Worm (Caenorhabditis elegans): ENCODE measurements around the gene C07H6.9.

Gene C07H6.9

ce11 chrIII:7545189-7545588, 45.9 kb upstream of the C07H6.9 start:
- no peak for TF ChIP-seq skn-1 (tag; optimal IDR thresholded peaks at IDR 0.05)
- no peak for TF ChIP-seq efl-1 (optimal IDR thresholded peaks at IDR 0.05)
- no peak for TF ChIP-seq efl-1 (GFP tag; optimal IDR thresholded peaks at IDR 0.05 in 1 of 2)
- peak; percentile 3 for TF ChIP-seq snu-23 (GFP tag; optimal IDR thresholded peaks at IDR 0.05)
- TF ChIP-seq rnt-1 (tag; optimal IDR thresholded peaks at IDR 0.05) = peak; percentile 47
- peak; percentile 6 for TF ChIP-seq nhr-71 (tag; optimal IDR thresholded peaks at IDR 0.05)
- no peak for TF ChIP-seq dsc-1 (tag; optimal IDR thresholded peaks at IDR 0.05)
- TF ChIP-seq lsy-2 (tag; optimal IDR thresholded peaks at IDR 0.05) = peak in 1 of 2 experiments; percentile 15
- peak; percentile 32 for TF ChIP-seq lin-14 (GFP tag; optimal IDR thresholded peaks at IDR 0.05)
- no peak for TF ChIP-seq mef-2 (tag; optimal IDR thresholded peaks at IDR 0.05)
- no peak for TF ChIP-seq nhr-84 (tag; optimal IDR thresholded peaks at IDR 0.05)

- TF ChIP-seq rnt-1 (tag; optimal IDR thresholded peaks at IDR 0.05) = peak; percentile 50
- TF ChIP-seq pag-3 (tag; optimal IDR thresholded peaks at IDR 0.05; ENCODE audit: borderline replicate concordance, insufficient read depth) = peak; percentile 83
- peak; percentile 35 for TF ChIP-seq mep-1 (tag; optimal IDR thresholded peaks at IDR 0.05)
- no peak for TF ChIP-seq elt-2 (tag; optimal IDR thresholded peaks at IDR 0.05)
- TF ChIP-seq lin-35 (GFP tag; optimal IDR thresholded peaks at IDR 0.05) = no peak
- peak; percentile 14 for TF ChIP-seq nhr-20 (tag; optimal IDR thresholded peaks at IDR 0.05)
- peak; percentile 25 for TF ChIP-seq unc-130 (tag; optimal IDR thresholded peaks at IDR 0.05)
- peak; percentile 27 for TF ChIP-seq C16A3.4 (tag; optimal IDR thresholded peaks at IDR 0.05)
- TF ChIP-seq sup-37 (GFP tag; optimal IDR thresholded peaks at IDR 0.05) = no peak
- no peak for TF ChIP-seq mef-2 (tag; optimal IDR thresholded peaks at IDR 0.05)
- TF ChIP-seq nhr-237 (tag; optimal IDR thresholded peaks at IDR 0.05) = no peak
- TF ChIP-seq ceh-82 (tag; optimal IDR thresholded peaks at IDR 0.05) = no peak
- no peak for TF ChIP-seq egl-13 (tag; optimal IDR thresholded peaks at IDR 0.05)
- TF ChIP-seq elt-3 (tag; optimal IDR thresholded peaks at IDR 0.05) = no peak
- no peak for TF ChIP-seq pqm-1 (tag; optimal IDR thresholded peaks at IDR 0.05)
- no peak for TF ChIP-seq lin-15B (tag; optimal IDR thresholded peaks at IDR 0.05)
- TF ChIP-seq alr-1 (tag; optimal IDR thresholded peaks at IDR 0.05; ENCODE audit: borderline replicate concordance) = no peak
- TF ChIP-seq isw-1 (GFP tag; IDR thresholded peaks at IDR 0.05) = no peak
- TF ChIP-seq lin-14 (GFP tag; optimal IDR thresholded peaks at IDR 0.05) = peak; percentile 64
- no peak for TF ChIP-seq fos-1 (tag; optimal IDR thresholded peaks at IDR 0.05)
- no peak for TF ChIP-seq lin-39 (tag; optimal IDR thresholded peaks at IDR 0.05)
- TF ChIP-seq ceh-90 (tag; optimal IDR thresholded peaks at IDR 0.05) = no peak
- no peak for TF ChIP-seq ceh-8 (GFP tag; optimal IDR thresholded peaks at IDR 0.05)
- peak; percentile 24 for TF ChIP-seq snu-23 (GFP tag; optimal IDR thresholded peaks at IDR 0.05)
- TF ChIP-seq snpc-4 (tag; optimal IDR thresholded peaks at IDR 0.05) = no peak
- no peak for TF ChIP-seq ces-1 (GFP tag; optimal IDR thresholded peaks at IDR 0.05)
- TF ChIP-seq xbp-1 (tag; optimal IDR thresholded peaks at IDR 0.05) = no peak
- no peak for TF ChIP-seq lin-13 (GFP tag; optimal IDR thresholded peaks at IDR 0.05)
- TF ChIP-seq ets-5 (GFP tag; IDR thresholded peaks at IDR 0.05) = no peak
- no peak for TF ChIP-seq C34B4.2 (tag; optimal IDR thresholded peaks at IDR 0.05)
- TF ChIP-seq tlp-1 (tag; optimal IDR thresholded peaks at IDR 0.05) = no peak
- TF ChIP-seq nhr-71 (tag; optimal IDR thresholded peaks at IDR 0.05) = peak; percentile 48
- TF ChIP-seq efl-1 (optimal IDR thresholded peaks at IDR 0.05) = peak in 1 of 2 experiments; percentile 23
- TF ChIP-seq efl-1 (GFP tag; optimal IDR thresholded peaks at IDR 0.05 in 1 of 2) = peak in 1 of 2 experiments; percentile 70
- no peak for TF ChIP-seq nhr-11 (tag; optimal IDR thresholded peaks at IDR 0.05)
- peak; percentile 88 for TF ChIP-seq blmp-1 (tag; optimal IDR thresholded peaks at IDR 0.05)
- peak; percentile 76 for TF ChIP-seq nhr-85 (tag)
- TF ChIP-seq egl-27 (tag; optimal IDR thresholded peaks at IDR 0.05) = no peak
- TF ChIP-seq hpl-2 (GFP tag; optimal IDR thresholded peaks at IDR 0.05) = no peak
- no peak for TF ChIP-seq hlh-4 (tag; optimal IDR thresholded peaks at IDR 0.05)
- TF ChIP-seq lsy-2 (tag; optimal IDR thresholded peaks at IDR 0.05) = peak; percentile 42 to 45
- peak; percentile 16 for TF ChIP-seq dsc-1 (tag; optimal IDR thresholded peaks at IDR 0.05)
Measured at ce11 chrIII:7544211-7544610, 44.9 kb upstream of the C07H6.9 start.
